Fruit fly (Drosophila melanogaster): ENCODE data around the gene CG14109.

The CG14109 gene

dm6 chr3L:13412200-13412885, 28.4 kb upstream of the CG14109 start, which contains the start of the genes CG10222 and flr (continued):
- no peak for TF ChIP-seq Vsx1 (GFP tag; optimal IDR thresholded peaks at IDR 0.05)
- no peak for TF ChIP-seq CG30431 (GFP tag; optimal IDR thresholded peaks at IDR 0.05)
- TF ChIP-seq CG13775 (GFP tag; optimal IDR thresholded peaks at IDR 0.05): no peak
- TF ChIP-seq CG17612 (GFP tag; IDR thresholded peaks at IDR 0.05): no peak
- TF ChIP-seq BEAF-32 (GFP tag; optimal IDR thresholded peaks at IDR 0.05): peak; percentile 73
- no peak for TF ChIP-seq pros (GFP tag; optimal IDR thresholded peaks at IDR 0.05)
- TF ChIP-seq Nf-YC (tag; optimal IDR thresholded peaks at IDR 0.05): peak; percentile 35
- TF ChIP-seq Hsf (GFP tag; optimal IDR thresholded peaks at IDR 0.05): no peak
- TF ChIP-seq yki (optimal IDR thresholded peaks at IDR 0.05): no peak
- no peak for TF ChIP-seq Ravus (GFP tag; IDR thresholded peaks at IDR 0.05)
- no peak for TF ChIP-seq pum (GFP tag; optimal IDR thresholded peaks at IDR 0.05)
- TF ChIP-seq CG9817 (tag; optimal IDR thresholded peaks at IDR 0.05): no peak
- TF ChIP-seq CG10366 (GFP tag; IDR thresholded peaks at IDR 0.05): no peak
- TF ChIP-seq cad (GFP tag; optimal IDR thresholded peaks at IDR 0.05): no peak
- no peak for TF ChIP-seq slou (GFP tag; optimal IDR thresholded peaks at IDR 0.05)
- TF ChIP-seq CG17829 (tag; optimal IDR thresholded peaks at IDR 0.05): peak; percentile 40
- TF ChIP-seq CG7556 (GFP tag; optimal IDR thresholded peaks at IDR 0.05): no peak
- no peak for TF ChIP-seq disco-r (GFP tag; optimal IDR thresholded peaks at IDR 0.05)
- no peak for TF ChIP-seq Trl (optimal IDR thresholded peaks at IDR 0.05)
- TF ChIP-seq Trl (GFP tag; optimal IDR thresholded peaks at IDR 0.05): no peak
- TF ChIP-seq CG30403 (GFP tag; optimal IDR thresholded peaks at IDR 0.05): peak; percentile 32
- TF ChIP-seq dpn (GFP tag; optimal IDR thresholded peaks at IDR 0.05): no peak
- TF ChIP-seq inv (GFP tag; IDR thresholded peaks at IDR 0.05; ENCODE audit: partially characterized antibody): peak; percentile 64
- TF ChIP-seq Mes4 (GFP tag; optimal IDR thresholded peaks at IDR 0.05): no peak
- no peak for TF ChIP-seq Lim3 (GFP tag; IDR thresholded peaks at IDR 0.05)
- TF ChIP-seq CG2678 (tag; optimal IDR thresholded peaks at IDR 0.05): peak; percentile 41
- TF ChIP-seq CG13296 (GFP tag; optimal IDR thresholded peaks at IDR 0.05): no peak
- no peak for TF ChIP-seq CrebB (tag; optimal IDR thresholded peaks at IDR 0.05)
- no peak for TF ChIP-seq CG15011 (GFP tag; optimal IDR thresholded peaks at IDR 0.05)
- TF ChIP-seq p53 (GFP tag; optimal IDR thresholded peaks at IDR 0.05): no peak
- TF ChIP-seq stwl (tag; optimal IDR thresholded peaks at IDR 0.05): peak; percentile 57
- peak; percentile 12 for TF ChIP-seq ind (GFP tag; optimal IDR thresholded peaks at IDR 0.05)
- no peak for TF ChIP-seq CG31365 (tag; optimal IDR thresholded peaks at IDR 0.05)
- TF ChIP-seq CG1832 (GFP tag; optimal IDR thresholded peaks at IDR 0.05): no peak
- no peak for TF ChIP-seq Dad (GFP tag; optimal IDR thresholded peaks at IDR 0.05)
- TF ChIP-seq Bdp1 (GFP tag; optimal IDR thresholded peaks at IDR 0.05): no peak
- TF ChIP-seq eve (GFP tag; optimal IDR thresholded peaks at IDR 0.05): no peak
- no peak for TF ChIP-seq caup (GFP tag; optimal IDR thresholded peaks at IDR 0.05; ENCODE audit: severe bottlenecking)
- TF ChIP-seq CG2199 (GFP tag; IDR thresholded peaks at IDR 0.05): no peak
- peak; percentile 98 for TF ChIP-seq Kr (GFP tag; optimal IDR thresholded peaks at IDR 0.05)
- peak; percentile 22 for TF ChIP-seq pzg (GFP tag; optimal IDR thresholded peaks at IDR 0.05)
- TF ChIP-seq CG18764 (GFP tag; optimal IDR thresholded peaks at IDR 0.05): no peak
- peak; percentile 5 for TF ChIP-seq CG15269 (tag; optimal IDR thresholded peaks at IDR 0.05)
- no peak for TF ChIP-seq so (GFP tag; IDR thresholded peaks at IDR 0.05)
- TF ChIP-seq her (GFP tag; optimal IDR thresholded peaks at IDR 0.05): no peak
- no peak for TF ChIP-seq Hmx (GFP tag; optimal IDR thresholded peaks at IDR 0.05)
- TF ChIP-seq Pdp1 (GFP tag; optimal IDR thresholded peaks at IDR 0.05): no peak
- no peak for TF ChIP-seq CG7839 (tag; optimal IDR thresholded peaks at IDR 0.05)
- peak; percentile 29 for TF ChIP-seq CG8290 (GFP tag; optimal IDR thresholded peaks at IDR 0.05)
- TF ChIP-seq CG8290 (tag; optimal IDR thresholded peaks at IDR 0.05): no peak
- TF ChIP-seq wek (GFP tag; optimal IDR thresholded peaks at IDR 0.05): no peak
- TF ChIP-seq HHEX (GFP tag; optimal IDR thresholded peaks at IDR 0.05): no peak
